Worm (Caenorhabditis elegans) whole organism, dauer: ENCODE results near the gene col-97.

Experiments
- unc-62 ChIP-seq: sonication (generic microtip); optimal IDR thresholded peaks from 2 replicates; lab custom pipeline; 2017; ENCODE audit warnings: missing biosample characterization, missing genetic modification reagents, missing genetic modification characterization

The col-97 gene

ce11 chrIII:13002098-13002497 is 8.6 kb upstream of the col-97 start, which contains the start of gene ZK1010.10:
Gene ZK1010.10, plus strand, starts transcription at chrIII:13002383.
- no peak for TF ChIP-seq unc-62 (GFP tag; lab: Kevin White, UChicago)

- TF ChIP-seq unc-62 (GFP tag; lab: Kevin White, UChicago): no peak
Observed at ce11 chrIII:13000457-13000856, 7.0 kb upstream of the col-97 start, which contains the start of gene ZK1010.8. Gene ZK1010.8, minus strand, starts transcription at chrIII:13000670.

- no peak for TF ChIP-seq unc-62 (GFP tag; lab: Kevin White, UChicago)
Observed at ce11 chrIII:12998252-12998651, 4.7 kb upstream of the col-97 start.

- TF ChIP-seq unc-62 (GFP tag; lab: Kevin White, UChicago): no peak
Observed at ce11 chrIII:12993055-12993454, 452 bp downstream of the col-97 start.

- no peak for TF ChIP-seq unc-62 (GFP tag; lab: Kevin White, UChicago)
Observed at ce11 chrIII:12990997-12991396, 2.5 kb downstream of the col-97 start, which contains the start of gene ZK1010.12. Gene ZK1010.12, plus strand, starts transcription at chrIII:12991297.

ce11 chrIII:12987418-12987817 is 6.1 kb downstream of the col-97 start, which contains the start of gene ZK1010.5:
Gene ZK1010.5, minus strand, starts transcription at chrIII:12987518.
- no peak for TF ChIP-seq unc-62 (GFP tag; lab: Kevin White, UChicago)

ce11 chrIII:12980770-12981169 is 12.7 kb downstream of the col-97 start, which contains the start of gene ZK1010.4:
Gene ZK1010.4, plus strand, starts transcription at chrIII:12981070.
- no peak for TF ChIP-seq unc-62 (GFP tag; lab: Kevin White, UChicago)

ce11 chrIII:12978473-12979174 is 14.9 kb downstream of the col-97 start, which contains the start of the genes ubq-2 and frg-1:
Gene ubq-2, minus strand, starts transcription at chrIII:12978523.
Gene frg-1, plus strand, starts transcription at chrIII:12979162.
- TF ChIP-seq unc-62 (GFP tag; lab: Kevin White, UChicago): no peak

- no peak for TF ChIP-seq unc-62 (GFP tag; lab: Kevin White, UChicago)
Observed at ce11 chrIII:12977559-12977958, 15.9 kb downstream of the col-97 start, which contains the start of gene ZK1010.2. Gene ZK1010.2, minus strand, starts transcription at chrIII:12977862.

ce11 chrIII:12972398-12972797 is 21.1 kb downstream of the col-97 start, which contains the start of gene bckd-1A:
Gene bckd-1A, minus strand, starts transcription at chrIII:12972498.
- TF ChIP-seq unc-62 (GFP tag; lab: Kevin White, UChicago): no peak

ce11 chrIII:12971828-12972379 is 21.6 kb downstream of the col-97 start:
- TF ChIP-seq unc-62 (GFP tag; lab: Kevin White, UChicago): no peak

ce11 chrIII:12968330-12968729 is 25.2 kb downstream of the col-97 start:
- TF ChIP-seq unc-62 (GFP tag; lab: Kevin White, UChicago): no peak

- no peak for TF ChIP-seq unc-62 (GFP tag; lab: Kevin White, UChicago)
Observed at ce11 chrIII:12967437-12968043, 26.0 kb downstream of the col-97 start.

ce11 chrIII:12966895-12967294 is 26.6 kb downstream of the col-97 start, which contains the start of gene ttm-1:
Gene ttm-1, minus strand, starts transcription at chrIII:12966995.
- TF ChIP-seq unc-62 (GFP tag; lab: Kevin White, UChicago): no peak

ce11 chrIII:12960705-12961104 is 32.8 kb downstream of the col-97 start:
- no peak for TF ChIP-seq unc-62 (GFP tag; lab: Kevin White, UChicago)

- no peak for TF ChIP-seq unc-62 (GFP tag; lab: Kevin White, UChicago)
Observed at ce11 chrIII:12959286-12959685, 34.2 kb downstream of the col-97 start.
